Worm (Caenorhabditis elegans) whole organism, midembryonic: ENCODE measurements around the gene ipp-5.

Source experiments
- flt-1 ChIP-seq: fragments of 200-800 bp; sonication (Bioruptor generic); IDR thresholded peaks from 2 replicates; pipeline ENCODE4 v1.3.6; 2022; ENCODE audit warnings: missing genetic modification characterization, missing compliant biosample characterization
- klf-2 ChIP-seq: fragments of 200-800 bp; sonication (Bioruptor generic); conservative IDR thresholded peaks from 2 replicates; pipeline ENCODE4 v1.3.6; 2022; ENCODE audit warnings: missing genetic modification reagents, missing genetic modification characterization, missing compliant biosample characterization
- ztf-23 ChIP-seq: fragments of 200-800 bp; sonication (Bioruptor generic); IDR thresholded peaks from 2 replicates; pipeline ENCODE4 v1.3.6; 2022; ENCODE audit warnings: missing genetic modification reagents, missing genetic modification characterization, missing compliant biosample characterization

- TF ChIP-seq klf-2 (GFP tag; lab: Robert Waterston, UW) = no peak
- no peak for TF ChIP-seq ztf-23
- TF ChIP-seq flt-1 = no peak
These were observed 32.1 kb upstream of the ipp-5 start, which contains the start of gene F22F4.9 for ce11 chrX:5999103-5999554.
